Fruit fly (Drosophila melanogaster) whole organism, pupa: ENCODE measurements around the gene Wdr59.
A peak's percentile ranks its signal among the peaks of the same experiment; 100 is the strongest.

Experiments
- CG13204 ChIP-seq: fragments of 200-800 bp; sonication (Bioruptor generic); optimal IDR thresholded peaks from 2 replicates; lab custom pipeline; 2018; ENCODE audit warnings: missing biosample characterization, mild to moderate bottlenecking, missing genetic modification characterization, moderate library complexity
- CG14655 ChIP-seq: fragments of 200-800 bp; sonication (Bioruptor generic); optimal IDR thresholded peaks from 3 replicates; lab custom pipeline; 2017; ENCODE audit warnings: mild to moderate bottlenecking, missing biosample characterization, missing genetic modification reagents, missing genetic modification characterization
- CG15710 ChIP-seq: fragments of 200-800 bp; sonication (Bioruptor generic); optimal IDR thresholded peaks from 2 replicates; lab custom pipeline; 2018; ENCODE audit warnings: missing biosample characterization, mild to moderate bottlenecking, missing genetic modification characterization, moderate library complexity
- CG34367 ChIP-seq: fragments of 200-800 bp; sonication (Bioruptor generic); optimal IDR thresholded peaks from 2 replicates; lab custom pipeline; 2018; ENCODE audit warnings: missing biosample characterization, mild to moderate bottlenecking, missing genetic modification characterization
- CG4496 ChIP-seq: fragments of 200-800 bp; sonication (Bioruptor generic); IDR thresholded peaks from 3 replicates; pipeline ENCODE4 v1.3.6; 2022; ENCODE audit warnings: missing biosample characterization, missing genetic modification characterization
- CG8159 ChIP-seq: fragments of 200-800 bp; sonication (Bioruptor generic); optimal IDR thresholded peaks from 3 replicates; lab custom pipeline; 2018; ENCODE audit warnings: missing biosample characterization, mild to moderate bottlenecking, missing genetic modification characterization, moderate library complexity
- CG9948 ChIP-seq: fragments of 200-800 bp; sonication (Bioruptor generic); optimal IDR thresholded peaks from 2 replicates; lab custom pipeline; 2018; ENCODE audit warnings: missing biosample characterization, mild to moderate bottlenecking, missing genetic modification characterization, moderate library complexity
- D1 ChIP-seq: fragments of 200-800 bp; sonication (Bioruptor generic); optimal IDR thresholded peaks from 2 replicates; lab custom pipeline; 2018; ENCODE audit warnings: missing biosample characterization, mild to moderate bottlenecking, missing genetic modification characterization, moderate library complexity
- EcR ChIP-seq: fragments of 200-800 bp; sonication (Bioruptor generic); optimal IDR thresholded peaks from 3 replicates; lab custom pipeline; 2019; ENCODE audit warnings: missing biosample characterization, missing genetic modification characterization, mild to moderate bottlenecking, moderate library complexity, missing genetic modification reagents
- Ets98B ChIP-seq: fragments of 200-800 bp; sonication (Bioruptor generic); IDR thresholded peaks from 2 replicates; pipeline ENCODE4 v1.3.6; 2022; ENCODE audit warnings: missing biosample characterization, missing genetic modification characterization
- Pif1B ChIP-seq: fragments of 200-800 bp; sonication (Bioruptor generic); optimal IDR thresholded peaks from 3 replicates; lab custom pipeline; 2016; ENCODE audit warnings: missing biosample characterization, missing genetic modification characterization
- Snoo ChIP-seq: fragments of 200-800 bp; sonication (Bioruptor generic); optimal IDR thresholded peaks from 3 replicates; lab custom pipeline; 2017; ENCODE audit warnings: missing biosample characterization, mild to moderate bottlenecking, missing genetic modification characterization, inconsistent platforms
- rn ChIP-seq: fragments of 200-800 bp; sonication (Bioruptor generic); IDR thresholded peaks from 2 replicates; pipeline ENCODE4 v1.3.6; 2022; ENCODE audit warnings: missing biosample characterization, missing genetic modification characterization

DNA sequence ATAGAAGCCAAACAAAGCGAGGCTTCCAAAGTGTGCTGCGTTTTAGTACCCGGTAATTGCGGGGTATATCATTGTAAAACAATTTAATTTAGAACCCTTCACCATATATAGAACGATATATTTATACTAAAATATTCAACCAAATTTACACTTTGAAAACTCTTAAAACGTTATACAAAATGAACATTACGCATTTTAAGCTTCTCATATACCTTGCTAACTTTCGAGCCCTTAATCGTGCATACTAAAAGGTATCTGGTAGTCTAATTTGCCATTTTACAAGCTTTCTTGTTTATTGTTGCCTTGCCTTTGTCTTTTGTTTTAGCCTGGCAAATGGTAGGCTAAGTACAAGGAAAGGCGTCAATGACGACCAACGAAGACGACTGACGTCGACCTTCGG is 23.3 kb upstream of the Wdr59 start:
- TF ChIP-seq CG8159 (tag; lab: Kevin White, UChicago) (no peak), EcR (GFP tag; lab: Kevin White, UChicago) (no peak), D1 (tag; lab: Kevin White, UChicago) (no peak), CG13204 (no peak), CG15710 (tag; lab: Kevin White, UChicago) (no peak), rn (no peak), Snoo (tag; lab: Kevin White, UChicago) (no peak), CG4496 (GFP tag; lab: Robert Waterston, UW) (no peak), Ets98B (GFP tag; lab: Robert Waterston, UW) (no peak), CG14655 (GFP tag; lab: Kevin White, UChicago) (no peak), CG9948 (tag; lab: Kevin White, UChicago) (no peak), Pif1B (GFP tag; lab: Kevin White, UChicago) (peak; percentile 13), CG34367 (tag; lab: Kevin White, UChicago) (no peak)
